Comparison of ENCODE assay signal across 1 fruit fly cellular context in genomic region chr3L:18029546-18030300, dm6.
A peak's percentile ranks its signal among the peaks of the same experiment; 100 is the strongest.
TF ChIP-seq lines count a peak whose summit lies in the region.

No protein-coding gene starts in this region.

TF ChIP-seq in whole organism, embryonic, 481 proteins besides CTCF, POLR2A, EP300 and RAD21 (continued from another document and continues in another):
- TF ChIP-seq CG9932 (GFP tag; IDR thresholded peaks at IDR 0.05; lab: Robert Waterston, UW): no peak; the same call in 1 of the 2 replicates
- no peak for TF ChIP-seq ro (GFP tag; IDR thresholded peaks at IDR 0.05; lab: Robert Waterston, UW)
- peak; percentile 48 for TF ChIP-seq B-H2 (GFP tag; optimal IDR thresholded peaks at IDR 0.05; lab: Kevin White, UChicago)
- TF ChIP-seq MBD-R2 (GFP tag; IDR thresholded peaks at IDR 0.05; lab: Robert Waterston, UW): peak; percentile 17; the same call in 1 of the 2 replicates
- TF ChIP-seq CG13287 (GFP tag; IDR thresholded peaks at IDR 0.05; lab: Robert Waterston, UW; ENCODE audit: partially characterized antibody): peak; percentile 60
- TF ChIP-seq CG7963 (GFP tag; IDR thresholded peaks at IDR 0.05; lab: Robert Waterston, UW; ENCODE audit: partially characterized antibody): no peak
- TF ChIP-seq al (GFP tag; IDR thresholded peaks at IDR 0.05; lab: Robert Waterston, UW): no peak
- TF ChIP-seq lmd (GFP tag; IDR thresholded peaks at IDR 0.05; lab: Robert Waterston, UW): peak; percentile 18; the same call in 1 of the 2 replicates
- TF ChIP-seq shn (GFP tag; optimal IDR thresholded peaks at IDR 0.05; lab: Kevin White, UChicago): peak; percentile 57
- peak; percentile 78 for TF ChIP-seq BtbVII (GFP tag; optimal IDR thresholded peaks at IDR 0.05; lab: Kevin White, UChicago)
- peak; percentile 66; the same call in 1 of the 2 replicates for TF ChIP-seq sob (GFP tag; IDR thresholded peaks at IDR 0.05; lab: Robert Waterston, UW)
- TF ChIP-seq CG6765 (GFP tag; optimal IDR thresholded peaks at IDR 0.05; lab: Kevin White, UChicago): peak; percentile 65
- TF ChIP-seq CG3065 (GFP tag; optimal IDR thresholded peaks at IDR 0.05; lab: Kevin White, UChicago): peak; percentile 38
- peak; percentile 92 for TF ChIP-seq CG7987 (GFP tag; optimal IDR thresholded peaks at IDR 0.05; lab: Kevin White, UChicago)
- no peak for TF ChIP-seq Dfd (GFP tag; optimal IDR thresholded peaks at IDR 0.05; lab: Kevin White, UChicago)
- TF ChIP-seq Spps (tag; optimal IDR thresholded peaks at IDR 0.05; lab: Kevin White, UChicago): peak; percentile 59
- TF ChIP-seq wdn (GFP tag; IDR thresholded peaks at IDR 0.05; lab: Robert Waterston, UW): no peak; the same call in 1 of the 2 replicates
- no peak for TF ChIP-seq CG16815 (GFP tag; optimal IDR thresholded peaks at IDR 0.05; lab: Kevin White, UChicago)
- TF ChIP-seq CG1233 (GFP tag; optimal IDR thresholded peaks at IDR 0.05; lab: Kevin White, UChicago): peak; percentile 81
- peak; percentile 71 for TF ChIP-seq crol (GFP tag; IDR thresholded peaks at IDR 0.05; lab: Robert Waterston, UW)
- peak; percentile 68; the same call in 1 of the 2 replicates for TF ChIP-seq stc (GFP tag; IDR thresholded peaks at IDR 0.05; lab: Robert Waterston, UW)
- peak; percentile 35 for TF ChIP-seq nom (GFP tag; optimal IDR thresholded peaks at IDR 0.05; lab: Kevin White, UChicago)
- TF ChIP-seq Dp (GFP tag; optimal IDR thresholded peaks at IDR 0.05; lab: Kevin White, UChicago): no peak
- TF ChIP-seq org-1 (GFP tag; optimal IDR thresholded peaks at IDR 0.05; lab: Kevin White, UChicago): peak; percentile 74
- TF ChIP-seq Ets65A (GFP tag; lab: Kevin White, UChicago): no peak
- no peak for TF ChIP-seq cas (GFP tag; IDR thresholded peaks at IDR 0.05; lab: Robert Waterston, UW)
- no peak; the same call in 1 of the 2 replicates for TF ChIP-seq danr (GFP tag; IDR thresholded peaks at IDR 0.05; lab: Robert Waterston, UW)
- no peak for TF ChIP-seq CG4730 (GFP tag; IDR thresholded peaks at IDR 0.05; lab: Robert Waterston, UW)
- TF ChIP-seq ewg (GFP tag; optimal IDR thresholded peaks at IDR 0.05; lab: Kevin White, UChicago): peak; percentile 71
- peak; percentile 64 for TF ChIP-seq trh (GFP tag; optimal IDR thresholded peaks at IDR 0.05; lab: Kevin White, UChicago)
- TF ChIP-seq run (tag; optimal IDR thresholded peaks at IDR 0.05; lab: Kevin White, UChicago): no peak
- TF ChIP-seq Pdp1 (GFP tag; optimal IDR thresholded peaks at IDR 0.05; lab: Kevin White, UChicago): peak; percentile 40 to 82
- peak; percentile 88 for TF ChIP-seq Fer1 (GFP tag; optimal IDR thresholded peaks at IDR 0.05; lab: Kevin White, UChicago)
- peak; percentile 83 for TF ChIP-seq Atf6 (GFP tag; IDR thresholded peaks at IDR 0.05; lab: Robert Waterston, UW)
- peak; percentile 76 for TF ChIP-seq Bdp1 (GFP tag; optimal IDR thresholded peaks at IDR 0.05; lab: Kevin White, UChicago)
- peak; percentile 45 for TF ChIP-seq HmgD (GFP tag; optimal IDR thresholded peaks at IDR 0.05; lab: Kevin White, UChicago)
- peak; percentile 31 for TF ChIP-seq CG17186 (GFP tag; optimal IDR thresholded peaks at IDR 0.05; lab: Kevin White, UChicago)
- TF ChIP-seq HLH54F (GFP tag; optimal IDR thresholded peaks at IDR 0.05; lab: Kevin White, UChicago): no peak
- no peak for TF ChIP-seq Dref (GFP tag; IDR thresholded peaks at IDR 0.05; lab: Robert Waterston, UW)
- peak; percentile 60 for TF ChIP-seq CG13894 (tag; optimal IDR thresholded peaks at IDR 0.05; lab: Kevin White, UChicago)
- peak; percentile 78 for TF ChIP-seq CG6683 (GFP tag; optimal IDR thresholded peaks at IDR 0.05; lab: Kevin White, UChicago)
- peak; percentile 46 for TF ChIP-seq Nf-YB (GFP tag; optimal IDR thresholded peaks at IDR 0.05; lab: Kevin White, UChicago)
- TF ChIP-seq h (optimal IDR thresholded peaks at IDR 0.05; lab: Kevin White, UChicago): no peak
- no peak for TF ChIP-seq dimm (GFP tag; IDR thresholded peaks at IDR 0.05; lab: Robert Waterston, UW)
- no peak for TF ChIP-seq Xbp1 (GFP tag; optimal IDR thresholded peaks at IDR 0.05; lab: Kevin White, UChicago)
- peak; percentile 64 for TF ChIP-seq Antp (GFP tag; optimal IDR thresholded peaks at IDR 0.05; lab: Kevin White, UChicago)
- TF ChIP-seq NC2β (GFP tag; optimal IDR thresholded peaks at IDR 0.05; lab: Kevin White, UChicago): peak; percentile 83
- TF ChIP-seq btn (GFP tag; optimal IDR thresholded peaks at IDR 0.05; lab: Kevin White, UChicago): peak; percentile 58
- peak; percentile 7 for TF ChIP-seq CG17829 (tag; optimal IDR thresholded peaks at IDR 0.05; lab: Kevin White, UChicago)
- peak; percentile 54 for TF ChIP-seq maf-S (GFP tag; optimal IDR thresholded peaks at IDR 0.05; lab: Kevin White, UChicago)
- no peak for TF ChIP-seq CG3847 (GFP tag; IDR thresholded peaks at IDR 0.05; lab: Robert Waterston, UW)
- TF ChIP-seq Rfx (GFP tag; IDR thresholded peaks at IDR 0.05; lab: Robert Waterston, UW): peak; percentile 69
- peak; percentile 50 for TF ChIP-seq CG15011 (GFP tag; optimal IDR thresholded peaks at IDR 0.05; lab: Kevin White, UChicago)
- TF ChIP-seq Hr39 (optimal IDR thresholded peaks at IDR 0.05; lab: Kevin White, UChicago): no peak
- TF ChIP-seq Hr78 (GFP tag; optimal IDR thresholded peaks at IDR 0.05; lab: Kevin White, UChicago): peak in 1 of 2 experiments; percentile 35
- TF ChIP-seq chn (GFP tag; optimal IDR thresholded peaks at IDR 0.05; lab: Kevin White, UChicago): peak; percentile 22
- no peak for TF ChIP-seq klu (GFP tag; IDR thresholded peaks at IDR 0.05; lab: Robert Waterston, UW)
- TF ChIP-seq Sox100B (GFP tag; optimal IDR thresholded peaks at IDR 0.05; lab: Kevin White, UChicago): peak; percentile 66
- TF ChIP-seq ems (GFP tag; optimal IDR thresholded peaks at IDR 0.05; lab: Kevin White, UChicago): peak; percentile 54
- TF ChIP-seq Aef1 (GFP tag; IDR thresholded peaks at IDR 0.05; lab: Robert Waterston, UW): peak; percentile 39; the same call in 1 of the 3 replicates
- no peak; the same call in 3 of the 4 replicates for TF ChIP-seq Gug (GFP tag; IDR thresholded peaks at IDR 0.05; lab: Robert Waterston, UW)
- TF ChIP-seq trem (tag; optimal IDR thresholded peaks at IDR 0.05; lab: Kevin White, UChicago): peak; percentile 19
- TF ChIP-seq Drgx (GFP tag; IDR thresholded peaks at IDR 0.05; lab: Robert Waterston, UW): no peak
- TF ChIP-seq tna (GFP tag; IDR thresholded peaks at IDR 0.05; lab: Robert Waterston, UW; ENCODE audit: partially characterized antibody): no peak
- TF ChIP-seq CG2889 (GFP tag; IDR thresholded peaks at IDR 0.05; lab: Robert Waterston, UW): no peak
- peak; percentile 47; the same call in 2 of the 3 replicates for TF ChIP-seq row (GFP tag; IDR thresholded peaks at IDR 0.05; lab: Robert Waterston, UW)
- peak; percentile 30 for TF ChIP-seq slp2 (GFP tag; optimal IDR thresholded peaks at IDR 0.05; lab: Kevin White, UChicago)
- peak; percentile 84 for TF ChIP-seq CG34376 (GFP tag; optimal IDR thresholded peaks at IDR 0.05; lab: Kevin White, UChicago)
- TF ChIP-seq kay (GFP tag; optimal IDR thresholded peaks at IDR 0.05; lab: Kevin White, UChicago): peak; percentile 68
- peak; percentile 32 for TF ChIP-seq phol (tag; optimal IDR thresholded peaks at IDR 0.05; lab: Kevin White, UChicago)
- peak; percentile 74 for TF ChIP-seq ac (GFP tag; optimal IDR thresholded peaks at IDR 0.05; lab: Kevin White, UChicago)
- TF ChIP-seq ham (GFP tag; IDR thresholded peaks at IDR 0.05; lab: Robert Waterston, UW): no peak
- peak; percentile 70 for TF ChIP-seq CHES-1-like (GFP tag; optimal IDR thresholded peaks at IDR 0.05; lab: Kevin White, UChicago)
- no peak for TF ChIP-seq Oaz (GFP tag; IDR thresholded peaks at IDR 0.05; lab: Robert Waterston, UW)
- TF ChIP-seq Adf1 (GFP tag; IDR thresholded peaks at IDR 0.05; lab: Robert Waterston, UW): peak; percentile 99
- TF ChIP-seq da (GFP tag; optimal IDR thresholded peaks at IDR 0.05; lab: Kevin White, UChicago): peak; percentile 70
- peak; percentile 70 for TF ChIP-seq disco-r (GFP tag; optimal IDR thresholded peaks at IDR 0.05; lab: Kevin White, UChicago)
- TF ChIP-seq CG9215 (GFP tag; IDR thresholded peaks at IDR 0.05; lab: Robert Waterston, UW): no peak
- peak; percentile 84 for TF ChIP-seq CG11398 (GFP tag; optimal IDR thresholded peaks at IDR 0.05; lab: Kevin White, UChicago)
- TF ChIP-seq Camta (GFP tag; optimal IDR thresholded peaks at IDR 0.05; lab: Kevin White, UChicago): peak; percentile 81
- peak; percentile 16 for TF ChIP-seq fd96Cb (tag; optimal IDR thresholded peaks at IDR 0.05; lab: Kevin White, UChicago)
- TF ChIP-seq nau (GFP tag; optimal IDR thresholded peaks at IDR 0.05; lab: Kevin White, UChicago): peak; percentile 91
- no peak for TF ChIP-seq vnd (GFP tag; IDR thresholded peaks at IDR 0.05; lab: Robert Waterston, UW; ENCODE audit: partially characterized antibody)
- peak; percentile 62 for TF ChIP-seq CG8944 (GFP tag; optimal IDR thresholded peaks at IDR 0.05; lab: Kevin White, UChicago)
- TF ChIP-seq CG17361 (GFP tag; IDR thresholded peaks at IDR 0.05; lab: Robert Waterston, UW): peak; percentile 78
- peak; percentile 83; the same call in 1 of the 2 replicates for TF ChIP-seq CG14014 (GFP tag; IDR thresholded peaks at IDR 0.05; lab: Robert Waterston, UW)
- TF ChIP-seq NFAT (GFP tag; IDR thresholded peaks at IDR 0.05; lab: Robert Waterston, UW): no peak
- no peak for TF ChIP-seq Rx (GFP tag; IDR thresholded peaks at IDR 0.05; lab: Robert Waterston, UW)
- peak; percentile 59 for TF ChIP-seq CG12299 (tag; optimal IDR thresholded peaks at IDR 0.05; lab: Kevin White, UChicago)
- peak; percentile 67 for TF ChIP-seq Meics (GFP tag; optimal IDR thresholded peaks at IDR 0.05; lab: Kevin White, UChicago)
- no peak for TF ChIP-seq sens-2 (GFP tag; IDR thresholded peaks at IDR 0.05; lab: Robert Waterston, UW)
- peak; percentile 64 for TF ChIP-seq CG9437 (GFP tag; optimal IDR thresholded peaks at IDR 0.05; lab: Kevin White, UChicago)
- TF ChIP-seq CG2875 (GFP tag; optimal IDR thresholded peaks at IDR 0.05; lab: Kevin White, UChicago): peak; percentile 89
- TF ChIP-seq CG7372 (GFP tag; IDR thresholded peaks at IDR 0.05; lab: Robert Waterston, UW): no peak
- TF ChIP-seq tx (GFP tag; optimal IDR thresholded peaks at IDR 0.05; lab: Kevin White, UChicago): peak; percentile 47
- peak; percentile 92 for TF ChIP-seq ci (GFP tag; IDR thresholded peaks at IDR 0.05; lab: Robert Waterston, UW)
- no peak for TF ChIP-seq CG6791 (GFP tag; IDR thresholded peaks at IDR 0.05; lab: Robert Waterston, UW; ENCODE audit: partially characterized antibody)
- TF ChIP-seq lab (GFP tag; optimal IDR thresholded peaks at IDR 0.05; lab: Kevin White, UChicago): peak; percentile 91
- TF ChIP-seq CG3995 (GFP tag; optimal IDR thresholded peaks at IDR 0.05; lab: Kevin White, UChicago): no peak
- TF ChIP-seq Vsx1 (GFP tag; optimal IDR thresholded peaks at IDR 0.05; lab: Kevin White, UChicago): peak; percentile 87
- 0 out of 3 replicates have a peak, but pooled peaks have one; percentile 19 for TF ChIP-seq CG11456 (GFP tag; IDR thresholded peaks at IDR 0.05; lab: Robert Waterston, UW)
- TF ChIP-seq CG7556 (GFP tag; optimal IDR thresholded peaks at IDR 0.05; lab: Kevin White, UChicago): peak; percentile 88
- peak; percentile 59 for TF ChIP-seq CG4854 (GFP tag; optimal IDR thresholded peaks at IDR 0.05; lab: Kevin White, UChicago)
- no peak; the same call in 2 of the 3 replicates for TF ChIP-seq zen2 (GFP tag; IDR thresholded peaks at IDR 0.05; lab: Robert Waterston, UW; ENCODE audit: partially characterized antibody)
- TF ChIP-seq CG43689 (GFP tag; IDR thresholded peaks at IDR 0.05; lab: Robert Waterston, UW): no peak
- TF ChIP-seq seq (GFP tag; IDR thresholded peaks at IDR 0.05; lab: Robert Waterston, UW): peak; percentile 89
- peak; percentile 10; the same call in 1 of the 2 replicates for TF ChIP-seq bbx (GFP tag; IDR thresholded peaks at IDR 0.05; lab: Robert Waterston, UW; ENCODE audit: partially characterized antibody)
- peak; percentile 52 for TF ChIP-seq gro (GFP tag; optimal IDR thresholded peaks at IDR 0.05; lab: Kevin White, UChicago)
- TF ChIP-seq CG9876 (GFP tag; optimal IDR thresholded peaks at IDR 0.05; lab: Kevin White, UChicago): peak; percentile 39
- TF ChIP-seq CG16813 (GFP tag; IDR thresholded peaks at IDR 0.05; lab: Robert Waterston, UW; ENCODE audit: partially characterized antibody): no peak
- TF ChIP-seq grau (tag; optimal IDR thresholded peaks at IDR 0.05; lab: Kevin White, UChicago): peak; percentile 84
- TF ChIP-seq CG31365 (tag; optimal IDR thresholded peaks at IDR 0.05; lab: Kevin White, UChicago): peak; percentile 68
- TF ChIP-seq inv (GFP tag; IDR thresholded peaks at IDR 0.05; lab: Robert Waterston, UW; ENCODE audit: partially characterized antibody): no peak
- TF ChIP-seq CG16779 (GFP tag; IDR thresholded peaks at IDR 0.05; lab: Robert Waterston, UW): peak; percentile 73; the same call in 1 of the 2 replicates
- peak; percentile 60 for TF ChIP-seq exex (tag; optimal IDR thresholded peaks at IDR 0.05; lab: Kevin White, UChicago)
- TF ChIP-seq NfI (GFP tag; optimal IDR thresholded peaks at IDR 0.05; lab: Kevin White, UChicago): peak; percentile 5
- TF ChIP-seq ranshi (GFP tag; IDR thresholded peaks at IDR 0.05; lab: Robert Waterston, UW): peak; percentile 43; the same call in 1 of the 2 replicates
- TF ChIP-seq NK7.1 (GFP tag; optimal IDR thresholded peaks at IDR 0.05; lab: Kevin White, UChicago): peak; percentile 1
- peak; percentile 2 for TF ChIP-seq luna (GFP tag; optimal IDR thresholded peaks at IDR 0.05; lab: Kevin White, UChicago)
- TF ChIP-seq gce (GFP tag; IDR thresholded peaks at IDR 0.05; lab: Robert Waterston, UW): peak; percentile 70; the same call in 1 of the 3 replicates
- no peak for TF ChIP-seq vfl (GFP tag; optimal IDR thresholded peaks at IDR 0.05; lab: Kevin White, UChicago)
- no peak for TF ChIP-seq CG11560 (tag; IDR thresholded peaks at IDR 0.05; lab: Robert Waterston, UW)
- TF ChIP-seq mam (GFP tag; optimal IDR thresholded peaks at IDR 0.05; lab: Kevin White, UChicago): no peak
- peak; percentile 78 for TF ChIP-seq zfh1 (GFP tag; IDR thresholded peaks at IDR 0.05; lab: Robert Waterston, UW)
- TF ChIP-seq ind (GFP tag; optimal IDR thresholded peaks at IDR 0.05; lab: Kevin White, UChicago): no peak
- TF ChIP-seq CG12236 (GFP tag; optimal IDR thresholded peaks at IDR 0.05; lab: Kevin White, UChicago): peak; percentile 84
- TF ChIP-seq Opbp (GFP tag; IDR thresholded peaks at IDR 0.05; lab: Robert Waterston, UW; ENCODE audit: partially characterized antibody): 0 out of 3 replicates have a peak, but pooled peaks have one; percentile 6
- peak; percentile 79 for TF ChIP-seq CG8089 (GFP tag; optimal IDR thresholded peaks at IDR 0.05; lab: Kevin White, UChicago)
- TF ChIP-seq fd3F (GFP tag; optimal IDR thresholded peaks at IDR 0.05; lab: Kevin White, UChicago): no peak
- TF ChIP-seq Awh (GFP tag; IDR thresholded peaks at IDR 0.05; lab: Robert Waterston, UW): peak; percentile 78
